Fruit fly (Drosophila melanogaster) whole organism, embryonic: ENCODE data around the gene Rrp1.

Source experiments
- Aef1 ChIP-seq: fragments of 200-800 bp; sonication (Bioruptor generic); IDR thresholded peaks from 3 replicates; pipeline ENCODE4 v1.3.6; 2022; ENCODE audit warnings: missing biosample characterization, missing genetic modification characterization
- Bteb2 ChIP-seq: fragments of 200-800 bp; sonication (Bioruptor generic); optimal IDR thresholded peaks from 2 replicates; lab custom pipeline; 2016; ENCODE audit warnings: missing biosample characterization, missing genetic modification characterization
- CG10209 ChIP-seq: fragments of 200-800 bp; sonication (Bioruptor generic); optimal IDR thresholded peaks from 3 replicates; lab custom pipeline; 2017; ENCODE audit warnings: missing biosample characterization, mild to moderate bottlenecking, missing genetic modification characterization, missing genetic modification reagents
- CG12391 ChIP-seq: fragments of 200-800 bp; sonication (Bioruptor generic); optimal IDR thresholded peaks from 3 replicates; lab custom pipeline; 2018; ENCODE audit warnings: missing biosample characterization, mild to moderate bottlenecking, missing genetic modification characterization, moderate library complexity
- CG14014 ChIP-seq: fragments of 200-800 bp; sonication (Bioruptor generic); IDR thresholded peaks from 2 replicates; pipeline ENCODE4 v1.3.6; 2022; ENCODE audit warnings: missing biosample characterization, missing genetic modification characterization
- CG15073 ChIP-seq: fragments of 200-800 bp; sonication (Bioruptor generic); optimal IDR thresholded peaks from 2 replicates; lab custom pipeline; 2016; ENCODE audit warnings: missing biosample characterization, missing genetic modification characterization
- CG15479 ChIP-seq: fragments of 200-800 bp; sonication (Bioruptor generic); optimal IDR thresholded peaks from 3 replicates; lab custom pipeline; 2019; ENCODE audit warnings: missing biosample characterization, mild to moderate bottlenecking, missing genetic modification characterization, moderate library complexity
- CG16815 ChIP-seq: fragments of 200-800 bp; sonication (Bioruptor generic); optimal IDR thresholded peaks from 3 replicates; lab custom pipeline; 2017; ENCODE audit warnings: missing biosample characterization, mild to moderate bottlenecking, missing genetic modification characterization
- CG17802 ChIP-seq: fragments of 200-800 bp; sonication (Bioruptor generic); optimal IDR thresholded peaks from 2 replicates; lab custom pipeline; 2018; ENCODE audit warnings: missing biosample characterization, mild to moderate bottlenecking, missing genetic modification characterization, moderate library complexity
- CG42726 ChIP-seq: fragments of 200-800 bp; sonication (Bioruptor generic); IDR thresholded peaks from 2 replicates; pipeline ENCODE4 v1.3.6; 2022; ENCODE audit warnings: missing biosample characterization, missing genetic modification characterization; ENCODE audit not compliant: partially characterized antibody
- CG6765 ChIP-seq: fragments of 200-800 bp; sonication (Bioruptor generic); optimal IDR thresholded peaks from 3 replicates; lab custom pipeline; 2017; ENCODE audit warnings: missing biosample characterization, mild to moderate bottlenecking, missing genetic modification characterization
- CG6813 ChIP-seq: fragments of 200-800 bp; sonication (Bioruptor generic); optimal IDR thresholded peaks from 2 replicates; lab custom pipeline; 2017; ENCODE audit warnings: missing biosample characterization, missing genetic modification characterization, mild to moderate bottlenecking, moderate library complexity, missing genetic modification reagents
- CG6854 ChIP-seq: fragments of 200-800 bp; sonication (Bioruptor generic); optimal IDR thresholded peaks from 3 replicates; lab custom pipeline; 2017; ENCODE audit warnings: missing biosample characterization, mild to moderate bottlenecking, missing genetic modification characterization
- CG7357 ChIP-seq: fragments of 200-800 bp; sonication (Bioruptor generic); IDR thresholded peaks from 3 replicates; pipeline ENCODE4 v1.3.6; 2022; ENCODE audit warnings: missing biosample characterization, missing genetic modification characterization
- CG7556 ChIP-seq: fragments of 200-800 bp; sonication (Bioruptor generic); optimal IDR thresholded peaks from 2 replicates; lab custom pipeline; 2017; ENCODE audit warnings: missing biosample characterization, mild to moderate bottlenecking, missing genetic modification characterization
- CG7963 ChIP-seq: fragments of 200-800 bp; sonication (Bioruptor generic); IDR thresholded peaks from 3 replicates; pipeline ENCODE4 v1.3.6; 2022; ENCODE audit warnings: missing biosample characterization, missing genetic modification characterization; ENCODE audit not compliant: partially characterized antibody
- CoRest ChIP-seq: fragments of 200-800 bp; sonication (Bioruptor generic); optimal IDR thresholded peaks from 3 replicates; lab custom pipeline; 2018; ENCODE audit warnings: missing biosample characterization, mild to moderate bottlenecking, missing genetic modification characterization, moderate library complexity
- Dbx ChIP-seq: fragments of 200-800 bp; sonication (Bioruptor generic); IDR thresholded peaks from 3 replicates; pipeline ENCODE4 v1.3.6; 2022; ENCODE audit warnings: missing biosample characterization, missing genetic modification characterization
- H15 ChIP-seq: fragments of 200-800 bp; sonication (Bioruptor generic); IDR thresholded peaks from 3 replicates; pipeline ENCODE4 v1.3.6; 2022; ENCODE audit warnings: missing biosample characterization, missing genetic modification characterization
- HmgD ChIP-seq: fragments of 200-800 bp; sonication (Bioruptor generic); optimal IDR thresholded peaks from 3 replicates; lab custom pipeline; 2016; ENCODE audit warnings: missing biosample characterization, missing genetic modification characterization
- Max ChIP-seq: fragments of 200-800 bp; sonication (Bioruptor generic); optimal IDR thresholded peaks from 2 replicates; lab custom pipeline; 2016; ENCODE audit warnings: missing biosample characterization, mild to moderate bottlenecking, missing genetic modification characterization
- Mrtf ChIP-seq: fragments of 200-800 bp; sonication (Bioruptor generic); IDR thresholded peaks from 3 replicates; pipeline ENCODE4 v1.3.6; 2022; ENCODE audit warnings: missing biosample characterization, missing genetic modification characterization
- NfI ChIP-seq: fragments of 200-800 bp; sonication (Bioruptor generic); optimal IDR thresholded peaks from 3 replicates; lab custom pipeline; 2018; ENCODE audit warnings: missing biosample characterization, mild to moderate bottlenecking, missing genetic modification characterization, moderate library complexity
- Oaz ChIP-seq: fragments of 200-800 bp; sonication (Bioruptor generic); IDR thresholded peaks from 2 replicates; pipeline ENCODE4 v1.3.6; 2022; ENCODE audit warnings: missing biosample characterization, missing genetic modification characterization
- Pdp1 ChIP-seq, 2 experiments: fragments of 200-800 bp; sonication (Bioruptor generic); optimal IDR thresholded peaks; 3 replicates each; lab custom pipeline; 2016; ENCODE audit warnings: missing biosample characterization in 2 of 2, missing genetic modification characterization in 2 of 2, mild to moderate bottlenecking in 1 of 2, moderate library complexity in 1 of 2
- Poxn ChIP-seq: fragments of 200-800 bp; sonication (Bioruptor generic); IDR thresholded peaks from 2 replicates; pipeline ENCODE4 v1.3.6; 2022; ENCODE audit warnings: missing biosample characterization, missing genetic modification characterization
- Six4 ChIP-seq: fragments of 200-800 bp; sonication (Bioruptor generic); optimal IDR thresholded peaks from 2 replicates; lab custom pipeline; 2016; ENCODE audit warnings: missing biosample characterization, missing genetic modification characterization
- Sox102F ChIP-seq: fragments of 200-800 bp; sonication (Bioruptor generic); optimal IDR thresholded peaks from 2 replicates; lab custom pipeline; 2018; ENCODE audit warnings: missing biosample characterization, mild to moderate bottlenecking, missing genetic modification characterization, moderate library complexity
- Stat92E ChIP-seq, 3 experiments: fragments of >200 bp in 2 of 3; fragments of 200-800 bp in 1 of 3; sonication (Bioruptor generic) in 1 of 3; optimal IDR thresholded peaks; 2 replicates each; lab custom pipeline; 2017 to 2019; ENCODE audit warnings: missing biosample characterization in 3 of 3, missing genetic modification characterization in 3 of 3, mild to moderate bottlenecking in 1 of 3, moderate library complexity in 1 of 3
- ash1 ChIP-seq: fragments of 200-800 bp; sonication (Bioruptor generic); optimal IDR thresholded peaks from 2 replicates; lab custom pipeline; 2018; ENCODE audit warnings: missing biosample characterization, mild to moderate bottlenecking, missing genetic modification characterization
- bab2 ChIP-seq: fragments of 200-800 bp; sonication (Bioruptor generic); optimal IDR thresholded peaks from 2 replicates; lab custom pipeline; 2016; ENCODE audit warnings: missing biosample characterization, missing genetic modification characterization
- bcd ChIP-seq: fragments of 200-800 bp; sonication (Bioruptor generic); optimal IDR thresholded peaks from 2 replicates; lab custom pipeline; 2017; ENCODE audit warnings: missing biosample characterization, mild to moderate bottlenecking, missing genetic modification characterization
- bigmax ChIP-seq: fragments of 200-800 bp; sonication (Bioruptor generic); optimal IDR thresholded peaks from 2 replicates; lab custom pipeline; 2018; ENCODE audit warnings: missing biosample characterization, mild to moderate bottlenecking, missing genetic modification characterization
- chinmo ChIP-seq: fragments of 200-800 bp; sonication (Bioruptor generic); IDR thresholded peaks from 4 replicates; pipeline ENCODE4 v1.3.6; 2022; ENCODE audit warnings: missing biosample characterization, missing genetic modification characterization; ENCODE audit not compliant: partially characterized antibody
- corto ChIP-seq: fragments of 200-800 bp; sonication (Bioruptor generic); optimal IDR thresholded peaks from 2 replicates; lab custom pipeline; 2016; ENCODE audit warnings: missing biosample characterization, mild to moderate bottlenecking, missing genetic modification characterization, moderate library complexity
- disco-r ChIP-seq: fragments of 200-800 bp; sonication (Bioruptor generic); optimal IDR thresholded peaks from 2 replicates; lab custom pipeline; 2016; ENCODE audit warnings: missing biosample characterization, missing genetic modification characterization
- gem ChIP-seq: fragments of 200-800 bp; sonication (Bioruptor generic); optimal IDR thresholded peaks from 2 replicates; lab custom pipeline; 2019; ENCODE audit warnings: missing biosample characterization, mild to moderate bottlenecking, missing genetic modification characterization, moderate library complexity
- hb ChIP-seq: fragments of 200-800 bp; sonication (Bioruptor generic); IDR thresholded peaks from 3 replicates; pipeline ENCODE4 v1.3.6; 2022; ENCODE audit warnings: missing biosample characterization, missing genetic modification characterization; ENCODE audit not compliant: partially characterized antibody
- her ChIP-seq: fragments of 200-800 bp; sonication (Bioruptor generic); optimal IDR thresholded peaks from 2 replicates; lab custom pipeline; 2016; ENCODE audit warnings: missing biosample characterization, missing genetic modification characterization
- hkb ChIP-seq, 2 experiments: fragments of 200-800 bp in 1 of 2; fragments of >200 bp in 1 of 2; sonication (Bioruptor generic) in 1 of 2; IDR thresholded peaks in 1 of 2; optimal IDR thresholded peaks in 1 of 2; 2 replicates each; pipeline versions ENCODE4 v1.3.6 to Lab custom; 2017 to 2022; ENCODE audit warnings: missing biosample characterization in 1 of 2, missing genetic modification characterization in 1 of 2
- mld ChIP-seq: fragments of 200-800 bp; sonication (Bioruptor generic); IDR thresholded peaks from 3 replicates; pipeline ENCODE4 v1.3.6; 2022; ENCODE audit warnings: missing biosample characterization, missing genetic modification characterization; ENCODE audit not compliant: partially characterized antibody
- nmo ChIP-seq: fragments of 200-800 bp; sonication (Bioruptor generic); optimal IDR thresholded peaks from 2 replicates; lab custom pipeline; 2018; ENCODE audit warnings: missing biosample characterization, mild to moderate bottlenecking, missing genetic modification characterization, moderate library complexity
- row ChIP-seq: fragments of 200-800 bp; sonication (Bioruptor generic); IDR thresholded peaks from 3 replicates; pipeline ENCODE4 v1.3.6; 2022; ENCODE audit warnings: missing biosample characterization, missing genetic modification characterization
- sc ChIP-seq, 3 experiments: fragments of >200 bp in 2 of 3; fragments of 200-800 bp in 1 of 3; sonication (Bioruptor generic) in 1 of 3; optimal IDR thresholded peaks; 2 replicates in 2 of 3; 3 replicates in 1 of 3; lab custom pipeline; 2017; ENCODE audit warnings: mild to moderate bottlenecking in 1 of 3, missing biosample characterization in 1 of 3, missing genetic modification characterization in 1 of 3, missing genetic modification reagents in 1 of 3
- shn ChIP-seq: fragments of 200-800 bp; sonication (Bioruptor generic); optimal IDR thresholded peaks from 3 replicates; lab custom pipeline; 2016; ENCODE audit warnings: missing biosample characterization, missing genetic modification characterization
- sima ChIP-seq: fragments of 200-800 bp; sonication (Bioruptor generic); optimal IDR thresholded peaks from 2 replicates; lab custom pipeline; 2016; ENCODE audit warnings: missing biosample characterization, missing genetic modification characterization
- sqz ChIP-seq: fragments of 200-800 bp; sonication (Bioruptor generic); optimal IDR thresholded peaks from 3 replicates; lab custom pipeline; 2018; ENCODE audit warnings: missing biosample characterization, mild to moderate bottlenecking, missing genetic modification characterization
- wdn ChIP-seq: fragments of 200-800 bp; sonication (Bioruptor generic); IDR thresholded peaks from 2 replicates; pipeline ENCODE4 v1.3.6; 2022; ENCODE audit warnings: missing biosample characterization, missing genetic modification characterization

Rrp1 gene

DNA sequence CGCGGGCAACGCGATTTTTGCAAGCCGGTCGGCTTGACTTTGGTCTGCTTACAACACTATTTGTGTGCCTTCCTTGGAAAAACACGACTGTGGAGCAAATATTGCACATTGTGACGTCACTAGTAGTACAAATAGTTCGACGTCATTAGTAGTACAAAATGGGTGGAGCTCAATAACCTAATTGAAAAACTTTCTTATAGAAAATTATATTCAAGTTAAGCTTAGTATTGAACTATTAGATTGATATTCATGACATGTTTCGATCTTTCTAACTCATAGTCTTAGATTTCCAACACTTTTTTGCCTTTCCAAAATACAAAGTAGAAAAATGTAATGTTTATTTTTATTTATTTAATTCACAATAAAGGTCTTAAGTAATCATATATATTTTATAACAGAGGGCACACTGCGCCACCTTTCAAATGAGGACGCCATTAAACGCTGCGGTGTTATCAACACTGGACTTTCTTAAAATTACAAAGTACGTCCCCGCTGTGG, at the start of gene Rrp1, which contains the start of gene gammaTub23C (continued):
- TF ChIP-seq shn (GFP tag; lab: Kevin White, UChicago) (peak; percentile 58), CG15479 (GFP tag; lab: Kevin White, UChicago) (peak; percentile 62), bigmax (GFP tag; lab: Kevin White, UChicago) (no peak), HmgD (peak; percentile 6), Sox102F (GFP tag; lab: Kevin White, UChicago) (peak; percentile 87), Mrtf (GFP tag; lab: Robert Waterston, UW) (peak; percentile 70; the same call in 2 of the 3 replicates), Oaz (GFP tag; lab: Robert Waterston, UW) (peak; percentile 62; the same call in 1 of the 2 replicates), CG6765 (GFP tag; lab: Kevin White, UChicago) (peak; percentile 79), Dbx (GFP tag; lab: Robert Waterston, UW) (peak; percentile 83), CG14014 (GFP tag; lab: Robert Waterston, UW) (peak; percentile 74), hb (no peak), Bteb2 (GFP tag; lab: Kevin White, UChicago) (peak; percentile 67), CG6813 (GFP tag; lab: Kevin White, UChicago) (peak; percentile 72), wdn (GFP tag; lab: Robert Waterston, UW) (no peak; the same call in 1 of the 2 replicates), CoRest (tag; lab: Kevin White, UChicago) (peak; percentile 97), Max (GFP tag; lab: Kevin White, UChicago) (peak; percentile 92), chinmo (GFP tag; lab: Robert Waterston, UW) (no peak), Pdp1 (GFP tag; optimal IDR thresholded peaks at IDR 0.05; lab: Kevin White, UChicago) (peak; percentile 80 to 81), Poxn (GFP tag; lab: Robert Waterston, UW) (peak; percentile 53), Six4 (GFP tag; lab: Kevin White, UChicago) (peak; percentile 87), CG10209 (GFP tag; lab: Kevin White, UChicago) (peak; percentile 93), CG17802 (tag; lab: Kevin White, UChicago) (peak; percentile 46), sc (optimal IDR thresholded peaks at IDR 0.05; lab: Kevin White, UChicago) (no peak), sc (GFP tag; optimal IDR thresholded peaks at IDR 0.05; lab: Kevin White, UChicago) (peak; percentile 92), hkb (optimal IDR thresholded peaks at IDR 0.05; lab: Kevin White, UChicago) (no peak), hkb (GFP tag; IDR thresholded peaks at IDR 0.05; lab: Robert Waterston, UW) (peak; percentile 78), corto (peak; percentile 47), bab2 (peak; percentile 63), CG42726 (GFP tag; lab: Robert Waterston, UW) (no peak), CG15073 (peak; percentile 67), CG7963 (GFP tag; lab: Robert Waterston, UW) (no peak), CG16815 (GFP tag; lab: Kevin White, UChicago) (peak; percentile 94), sima (GFP tag; lab: Kevin White, UChicago) (no peak), Aef1 (GFP tag; lab: Robert Waterston, UW) (peak; percentile 85), disco-r (peak; percentile 41), CG7357 (GFP tag; lab: Robert Waterston, UW) (peak; percentile 70), CG12391 (peak; percentile 94), CG6854 (GFP tag; lab: Kevin White, UChicago) (peak; percentile 74), Stat92E (GFP tag; optimal IDR thresholded peaks at IDR 0.05; lab: Kevin White, UChicago) (peak in 1 of 3 experiments; percentile 92), sqz (GFP tag; lab: Kevin White, UChicago) (no peak), nmo (GFP tag; lab: Kevin White, UChicago) (peak; percentile 97), row (GFP tag; lab: Robert Waterston, UW) (peak; percentile 93), H15 (GFP tag; lab: Robert Waterston, UW) (peak; percentile 74; the same call in 2 of the 3 replicates), ash1 (GFP tag; lab: Kevin White, UChicago) (no peak), her (GFP tag; lab: Kevin White, UChicago) (peak; percentile 14), bcd (GFP tag; lab: Kevin White, UChicago) (peak; percentile 93), CG7556 (peak; percentile 94), NfI (peak; percentile 90), mld (GFP tag; lab: Robert Waterston, UW) (no peak), gem (tag; lab: Kevin White, UChicago) (peak; percentile 95)
